Worm (Caenorhabditis elegans) whole organism, young adult: Measurements from ENCODE around the gene nspb-10.

Source experiments
- bed-1 ChIP-seq: fragments of 200-800 bp; sonication (Bioruptor generic); IDR thresholded peaks from 2 replicates; pipeline ENCODE4 v1.3.6; 2022; ENCODE audit warnings: missing genetic modification reagents, missing genetic modification characterization, missing compliant biosample characterization
- efl-1 ChIP-seq: fragments of 150-350 bp; optimal IDR thresholded peaks from 2 replicates; lab custom pipeline; 2014; ENCODE audit warnings: missing biosample characterization, missing genetic modification reagents, missing genetic modification characterization
- hlh-26 ChIP-seq: fragments of 200-800 bp; sonication (Bioruptor generic); conservative IDR thresholded peaks from 2 replicates; pipeline ENCODE4 v1.3.6; 2022; ENCODE audit warnings: missing genetic modification reagents, missing genetic modification characterization, missing compliant biosample characterization
- hsf-1 ChIP-seq: fragments of 200-800 bp; sonication (Bioruptor generic); IDR thresholded peaks from 2 replicates; pipeline ENCODE4 v1.3.6; 2022; ENCODE audit warnings: missing genetic modification reagents, missing genetic modification characterization, missing compliant biosample characterization
- lir-1 ChIP-seq: fragments of 200-800 bp; sonication (Bioruptor generic); conservative IDR thresholded peaks from 2 replicates; pipeline ENCODE4 v1.3.6; 2022; ENCODE audit warnings: missing genetic modification reagents, missing genetic modification characterization, missing compliant biosample characterization
- pha-4 ChIP-seq: fragments of 150-350 bp; sonication (generic microtip); optimal IDR thresholded peaks from 2 replicates; lab custom pipeline; 2014; ENCODE audit warnings: missing biosample characterization, missing genetic modification reagents, missing genetic modification characterization
- xnd-1 ChIP-seq: sonication (generic microtip); optimal IDR thresholded peaks from 2 replicates; lab custom pipeline; 2016; ENCODE audit warnings: missing genotype, missing genetic modification reagents, missing genetic modification characterization, missing compliant biosample characterization
- ztf-3 ChIP-seq: fragments of 200-800 bp; sonication (Bioruptor generic); optimal IDR thresholded peaks from 2 replicates; lab custom pipeline; 2018; ENCODE audit warnings: mild to moderate bottlenecking, missing genetic modification characterization, missing compliant biosample characterization

DNA sequence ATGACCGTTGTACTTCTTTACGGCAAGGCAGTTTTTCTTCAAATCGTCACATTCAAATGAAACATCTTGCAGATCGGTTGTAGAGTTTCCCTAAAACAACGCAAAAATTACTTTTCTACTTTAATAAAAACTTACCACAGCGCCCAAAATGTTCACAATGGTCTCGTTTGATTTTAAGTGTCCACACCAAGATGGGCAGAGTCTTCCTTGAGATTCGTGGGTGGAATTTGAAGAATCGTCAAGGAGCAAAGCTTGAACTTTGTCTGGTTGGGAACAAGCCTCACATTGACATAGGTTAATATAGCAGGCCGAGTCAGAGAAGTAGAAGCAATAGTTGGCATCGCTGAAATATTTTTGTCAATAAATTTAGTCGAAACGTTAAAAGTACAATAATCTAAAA lies 17.0 kb upstream of the nspb-10 start:
- TF ChIP-seq ztf-3 (GFP tag; lab: Kevin White, UChicago) (no peak), hlh-26 (GFP tag; lab: Robert Waterston, UW) (no peak), bed-1 (GFP tag; lab: Robert Waterston, UW) (no peak), hsf-1 (no peak), xnd-1 (tag; lab: Kevin White, UChicago) (no peak), efl-1 (GFP tag; lab: Kevin White, UChicago) (no peak), pha-4 (tag; lab: Kevin White, UChicago) (no peak), lir-1 (no peak)
